Fruit fly (Drosophila melanogaster): ENCODE results near the gene bel.

The bel gene

DNA sequence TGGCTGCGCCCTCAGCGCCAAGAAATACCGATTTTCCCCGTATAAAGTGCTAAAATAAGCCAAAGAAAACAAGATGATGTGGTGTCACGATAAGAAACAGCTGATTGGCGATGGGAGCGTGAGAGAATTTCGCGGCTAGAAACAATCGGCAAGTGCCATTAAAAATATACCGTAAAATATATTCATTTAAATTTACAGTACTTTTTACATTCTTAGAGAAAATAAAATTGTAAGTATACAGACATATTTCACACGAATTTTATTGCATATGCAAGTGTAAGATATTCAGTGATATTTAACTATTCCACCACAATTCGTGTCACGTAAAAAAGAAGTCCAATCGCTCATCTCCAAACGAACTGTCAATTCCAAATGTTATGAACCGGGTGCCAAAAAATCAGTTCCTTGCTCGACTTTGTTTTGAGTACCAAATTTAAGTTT, 16.0 kb upstream of the bel start, which contains the start of the genes Unc50, CG11755 and CG8043 (continued):
- TF ChIP-seq Ssrp (tag; optimal IDR thresholded peaks at IDR 0.05) (peak; percentile 55), CG6791 (GFP tag; IDR thresholded peaks at IDR 0.05; ENCODE audit: partially characterized antibody) (peak; percentile 92), hb (GFP tag; IDR thresholded peaks at IDR 0.05; ENCODE audit: partially characterized antibody) (peak; percentile 99), CG4328 (GFP tag; optimal IDR thresholded peaks at IDR 0.05) (peak; percentile 31), CG5245 (GFP tag; optimal IDR thresholded peaks at IDR 0.05) (peak; percentile 45), Nf-YB (GFP tag; optimal IDR thresholded peaks at IDR 0.05) (peak; percentile 62), otp (GFP tag; IDR thresholded peaks at IDR 0.05) (no peak), CTCF (GFP tag; optimal IDR thresholded peaks at IDR 0.05) (no peak), fd96Cb (tag; optimal IDR thresholded peaks at IDR 0.05) (peak; percentile 66), YL-1 (GFP tag; optimal IDR thresholded peaks at IDR 0.05) (peak; percentile 71), GATAe (GFP tag; conservative IDR thresholded peaks at IDR 0.05) (peak; percentile 78), Oaz (GFP tag; IDR thresholded peaks at IDR 0.05) (peak; percentile 67; the same call in 1 of the 2 replicates), Trl (optimal IDR thresholded peaks at IDR 0.05) (no peak), Trl (GFP tag; optimal IDR thresholded peaks at IDR 0.05) (peak; percentile 56), CG10565 (GFP tag; optimal IDR thresholded peaks at IDR 0.05) (no peak), vfl (GFP tag; optimal IDR thresholded peaks at IDR 0.05) (peak; percentile 78), CG4282 (GFP tag; optimal IDR thresholded peaks at IDR 0.05) (no peak), CG11085 (GFP tag; IDR thresholded peaks at IDR 0.05) (peak; percentile 53; the same call in 1 of the 2 replicates), CG10431 (GFP tag; optimal IDR thresholded peaks at IDR 0.05) (peak; percentile 30), CG18011 (GFP tag; optimal IDR thresholded peaks at IDR 0.05) (peak; percentile 70), ci (GFP tag; IDR thresholded peaks at IDR 0.05) (no peak; the same call in 2 of the 3 replicates), zen (tag; optimal IDR thresholded peaks at IDR 0.05) (peak; percentile 83), Elba2 (GFP tag; optimal IDR thresholded peaks at IDR 0.05) (no peak), CG10274 (GFP tag; optimal IDR thresholded peaks at IDR 0.05) (no peak), kay (GFP tag; optimal IDR thresholded peaks at IDR 0.05) (peak; percentile 59), bowl (GFP tag; IDR thresholded peaks at IDR 0.05) (no peak), CG11398 (GFP tag; optimal IDR thresholded peaks at IDR 0.05) (no peak), Hand (GFP tag; optimal IDR thresholded peaks at IDR 0.05) (no peak), Nf-YA (GFP tag; IDR thresholded peaks at IDR 0.05) (no peak), CG10543 (GFP tag; optimal IDR thresholded peaks at IDR 0.05) (peak; percentile 78), CG7372 (GFP tag; IDR thresholded peaks at IDR 0.05) (peak; percentile 59), grau (tag; optimal IDR thresholded peaks at IDR 0.05) (peak; percentile 84), dan (GFP tag; IDR thresholded peaks at IDR 0.05) (no peak), repo (GFP tag; optimal IDR thresholded peaks at IDR 0.05) (peak; percentile 34), btn (GFP tag; optimal IDR thresholded peaks at IDR 0.05) (no peak), CG8089 (GFP tag; optimal IDR thresholded peaks at IDR 0.05) (peak; percentile 47), run (tag; optimal IDR thresholded peaks at IDR 0.05) (peak; percentile 26), Eip74EF (GFP tag; optimal IDR thresholded peaks at IDR 0.05) (no peak), sens-2 (GFP tag; IDR thresholded peaks at IDR 0.05) (no peak), inv (GFP tag; IDR thresholded peaks at IDR 0.05; ENCODE audit: partially characterized antibody) (peak; percentile 97), Dp (GFP tag; optimal IDR thresholded peaks at IDR 0.05) (peak; percentile 30), CG17912 (GFP tag; optimal IDR thresholded peaks at IDR 0.05) (no peak), CkIIα-i1 (GFP tag; IDR thresholded peaks at IDR 0.05) (no peak), NC2α (GFP tag; optimal IDR thresholded peaks at IDR 0.05) (no peak), Poxn (GFP tag; IDR thresholded peaks at IDR 0.05) (no peak), Med (GFP tag) (peak; percentile 95), CG7987 (GFP tag; optimal IDR thresholded peaks at IDR 0.05) (peak; percentile 39), CG10147 (GFP tag; optimal IDR thresholded peaks at IDR 0.05) (peak; percentile 81), CG9727 (GFP tag; optimal IDR thresholded peaks at IDR 0.05) (peak; percentile 82), hth (optimal IDR thresholded peaks at IDR 0.05) (no peak), ewg (GFP tag; optimal IDR thresholded peaks at IDR 0.05) (peak; percentile 39), B-H1 (GFP tag; IDR thresholded peaks at IDR 0.05) (peak; percentile 44; the same call in 2 of the 3 replicates)
